Fruit fly (Drosophila melanogaster) whole organism, pupa: ENCODE measurements around the gene Dhfr.

ENCODE experiments used
- CG10348 ChIP-seq: fragments of 200-800 bp; sonication (Bioruptor generic); IDR thresholded peaks from 2 replicates; pipeline ENCODE4 v1.3.6; 2022; ENCODE audit warnings: missing biosample characterization, missing genetic modification characterization
- CG12605 ChIP-seq: fragments of 200-800 bp; sonication (Bioruptor generic); IDR thresholded peaks from 2 replicates; pipeline ENCODE4 v1.3.6; 2022; ENCODE audit warnings: missing biosample characterization, missing genetic modification characterization
- CG13204 ChIP-seq: fragments of 200-800 bp; sonication (Bioruptor generic); optimal IDR thresholded peaks from 2 replicates; lab custom pipeline; 2018; ENCODE audit warnings: missing biosample characterization, mild to moderate bottlenecking, missing genetic modification characterization, moderate library complexity
- CG14655 ChIP-seq: fragments of 200-800 bp; sonication (Bioruptor generic); optimal IDR thresholded peaks from 3 replicates; lab custom pipeline; 2017; ENCODE audit warnings: mild to moderate bottlenecking, missing biosample characterization, missing genetic modification reagents, missing genetic modification characterization
- CG15710 ChIP-seq: fragments of 200-800 bp; sonication (Bioruptor generic); optimal IDR thresholded peaks from 2 replicates; lab custom pipeline; 2018; ENCODE audit warnings: missing biosample characterization, mild to moderate bottlenecking, missing genetic modification characterization, moderate library complexity
- CG17806 ChIP-seq: fragments of 200-800 bp; sonication (Bioruptor generic); optimal IDR thresholded peaks from 2 replicates; lab custom pipeline; 2018; ENCODE audit warnings: missing biosample characterization, mild to moderate bottlenecking, missing genetic modification characterization, moderate library complexity
- CG32121 ChIP-seq: fragments of 200-800 bp; sonication (Bioruptor generic); IDR thresholded peaks from 2 replicates; pipeline ENCODE4 v1.3.6; 2022; ENCODE audit warnings: missing biosample characterization, missing genetic modification characterization
- CG34367 ChIP-seq: fragments of 200-800 bp; sonication (Bioruptor generic); optimal IDR thresholded peaks from 2 replicates; lab custom pipeline; 2018; ENCODE audit warnings: missing biosample characterization, mild to moderate bottlenecking, missing genetic modification characterization
- CG4496 ChIP-seq: fragments of 200-800 bp; sonication (Bioruptor generic); IDR thresholded peaks from 3 replicates; pipeline ENCODE4 v1.3.6; 2022; ENCODE audit warnings: missing biosample characterization, missing genetic modification characterization
- CG8159 ChIP-seq: fragments of 200-800 bp; sonication (Bioruptor generic); optimal IDR thresholded peaks from 3 replicates; lab custom pipeline; 2018; ENCODE audit warnings: missing biosample characterization, mild to moderate bottlenecking, missing genetic modification characterization, moderate library complexity
- CG8301 ChIP-seq: fragments of 200-800 bp; sonication (Bioruptor generic); optimal IDR thresholded peaks from 2 replicates; lab custom pipeline; 2018; ENCODE audit warnings: missing biosample characterization, mild to moderate bottlenecking, missing genetic modification characterization
- CG9948 ChIP-seq: fragments of 200-800 bp; sonication (Bioruptor generic); optimal IDR thresholded peaks from 2 replicates; lab custom pipeline; 2018; ENCODE audit warnings: missing biosample characterization, mild to moderate bottlenecking, missing genetic modification characterization, moderate library complexity
- D1 ChIP-seq: fragments of 200-800 bp; sonication (Bioruptor generic); optimal IDR thresholded peaks from 2 replicates; lab custom pipeline; 2018; ENCODE audit warnings: missing biosample characterization, mild to moderate bottlenecking, missing genetic modification characterization, moderate library complexity
- EcR ChIP-seq: fragments of 200-800 bp; sonication (Bioruptor generic); optimal IDR thresholded peaks from 3 replicates; lab custom pipeline; 2019; ENCODE audit warnings: missing biosample characterization, missing genetic modification characterization, mild to moderate bottlenecking, moderate library complexity, missing genetic modification reagents
- Ets98B ChIP-seq: fragments of 200-800 bp; sonication (Bioruptor generic); IDR thresholded peaks from 2 replicates; pipeline ENCODE4 v1.3.6; 2022; ENCODE audit warnings: missing biosample characterization, missing genetic modification characterization
- Pif1A ChIP-seq: fragments of 200-800 bp; sonication (Bioruptor generic); optimal IDR thresholded peaks from 3 replicates; lab custom pipeline; 2016; ENCODE audit warnings: missing biosample characterization, missing genetic modification characterization
- Pif1B ChIP-seq: fragments of 200-800 bp; sonication (Bioruptor generic); optimal IDR thresholded peaks from 3 replicates; lab custom pipeline; 2016; ENCODE audit warnings: missing biosample characterization, missing genetic modification characterization
- Snoo ChIP-seq: fragments of 200-800 bp; sonication (Bioruptor generic); optimal IDR thresholded peaks from 3 replicates; lab custom pipeline; 2017; ENCODE audit warnings: missing biosample characterization, mild to moderate bottlenecking, missing genetic modification characterization, inconsistent platforms
- fd96Ca ChIP-seq: fragments of 200-800 bp; sonication (Bioruptor generic); IDR thresholded peaks from 3 replicates; pipeline ENCODE4 v1.3.6; 2022; ENCODE audit warnings: missing biosample characterization, missing genetic modification characterization
- gl ChIP-seq: fragments of 200-800 bp; sonication (Bioruptor generic); optimal IDR thresholded peaks from 2 replicates; lab custom pipeline; 2018; ENCODE audit warnings: missing biosample characterization, mild to moderate bottlenecking, missing genetic modification characterization
- rn ChIP-seq: fragments of 200-800 bp; sonication (Bioruptor generic); IDR thresholded peaks from 2 replicates; pipeline ENCODE4 v1.3.6; 2022; ENCODE audit warnings: missing biosample characterization, missing genetic modification characterization

Gene Dhfr

DNA sequence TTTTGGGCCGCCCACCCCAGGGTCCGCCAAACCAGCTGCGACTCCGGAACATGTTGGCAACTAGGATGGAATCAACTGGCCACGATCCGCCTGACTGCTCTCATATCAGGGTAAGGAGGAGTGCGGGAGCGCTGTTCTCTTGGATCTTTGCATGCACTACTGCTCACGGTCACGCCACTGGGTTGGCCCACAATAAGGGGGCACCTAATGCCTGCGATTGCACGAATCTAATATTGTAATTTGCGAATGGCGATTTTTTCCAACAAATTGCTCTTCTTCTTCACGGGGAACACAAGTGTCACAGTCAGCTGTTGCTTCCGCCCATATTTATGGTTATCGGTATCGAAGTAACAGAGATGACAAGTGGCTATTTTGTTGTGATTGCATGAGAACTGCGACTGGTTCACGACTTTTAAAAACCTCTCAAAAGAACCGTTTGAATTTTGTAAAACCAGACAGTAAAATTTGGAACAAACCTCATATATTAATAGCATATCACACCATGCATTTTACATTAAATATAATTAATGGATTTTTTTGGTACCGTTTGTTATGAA is 39.5 kb upstream of the Dhfr start, which contains the start of gene ema:
ema (minus strand) TSS at position 295 of the 557 bp plus-strand sequence.
- TF ChIP-seq Ets98B (GFP tag; lab: Robert Waterston, UW), result peak; percentile 36; the same call in 1 of the 2 replicates
- TF ChIP-seq CG17806 (tag; lab: Kevin White, UChicago), result no peak
- TF ChIP-seq CG32121 (GFP tag; lab: Robert Waterston, UW), result 0 out of 2 replicates have a peak, but pooled peaks have one; percentile 18
- TF ChIP-seq CG4496 (GFP tag; lab: Robert Waterston, UW), result no peak
- TF ChIP-seq, all 21 proteins: peak for 2

DNA sequence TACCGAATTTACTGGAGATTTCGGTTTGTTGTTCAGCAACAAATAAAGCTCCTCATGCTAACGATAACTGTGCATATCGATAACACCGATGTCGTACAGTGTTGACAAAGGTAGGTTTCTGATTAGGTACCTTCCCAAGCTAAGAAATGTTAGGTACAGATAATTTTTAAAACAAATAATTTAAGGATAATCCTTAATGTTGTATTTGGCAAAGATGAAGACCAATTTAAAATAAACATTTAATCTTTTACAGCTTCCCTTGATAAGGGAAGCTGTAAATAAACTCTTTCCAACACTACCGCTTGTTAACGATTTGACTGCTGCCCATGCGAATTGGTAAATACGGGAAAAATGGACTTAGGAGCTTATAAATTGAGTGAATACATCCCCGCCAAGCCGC is 38.0 kb upstream of the Dhfr start, which contains the start of the genes Ttc1 and CG14882:
Ttc1 (minus strand) TSS at position 71 of the 400 bp plus-strand sequence.
CG14882 (plus strand) TSS at position 271 of the 400 bp plus-strand sequence.
- TF ChIP-seq CG14655 (no peak), gl (tag; lab: Kevin White, UChicago) (peak; percentile 16), CG8159 (tag; lab: Kevin White, UChicago) (no peak), CG17806 (tag; lab: Kevin White, UChicago) (peak; percentile 59), CG32121 (GFP tag; lab: Robert Waterston, UW) (peak; percentile 87), CG10348 (GFP tag; lab: Robert Waterston, UW) (peak; percentile 67; the same call in 1 of the 2 replicates), CG12605 (GFP tag; lab: Robert Waterston, UW) (peak; percentile 76), Snoo (tag; lab: Kevin White, UChicago) (peak; percentile 72), rn (GFP tag; lab: Robert Waterston, UW) (peak; percentile 61), EcR (GFP tag; lab: Kevin White, UChicago) (no peak), CG34367 (peak; percentile 64), CG9948 (peak; percentile 70), D1 (tag; lab: Kevin White, UChicago) (no peak), CG8301 (tag; lab: Kevin White, UChicago) (peak; percentile 62), CG15710 (tag; lab: Kevin White, UChicago) (peak; percentile 80), CG4496 (GFP tag; lab: Robert Waterston, UW) (peak; percentile 74), Ets98B (GFP tag; lab: Robert Waterston, UW) (peak; percentile 74), fd96Ca (peak; percentile 44; the same call in 1 of the 3 replicates)

DNA sequence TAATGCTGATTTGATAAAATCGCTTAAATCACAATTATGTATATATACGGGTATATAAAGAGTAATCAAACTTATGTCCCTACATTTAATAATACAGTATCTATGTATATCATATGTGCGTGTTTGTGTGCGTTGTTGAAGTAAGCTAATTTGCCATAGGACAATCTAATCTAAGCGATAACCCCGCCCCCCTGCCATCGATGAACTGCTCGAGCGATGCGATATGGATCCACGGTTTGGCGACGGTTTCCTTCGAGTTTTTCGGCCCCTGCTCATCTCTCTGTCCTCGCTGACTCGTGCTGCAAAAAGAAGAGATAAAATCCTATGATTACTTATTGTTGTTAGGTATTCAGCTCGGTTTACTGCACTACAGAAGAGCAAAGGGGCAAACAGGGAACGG is 34.1 kb upstream of the Dhfr start:
- TF ChIP-seq CG8301 (tag; lab: Kevin White, UChicago) (no peak), fd96Ca (no peak), CG17806 (tag; lab: Kevin White, UChicago) (no peak), CG10348 (GFP tag; lab: Robert Waterston, UW) (no peak), gl (tag; lab: Kevin White, UChicago) (no peak), CG4496 (GFP tag; lab: Robert Waterston, UW) (no peak), EcR (GFP tag; lab: Kevin White, UChicago) (no peak), Pif1B (GFP tag; lab: Kevin White, UChicago) (no peak), CG14655 (no peak), CG12605 (GFP tag; lab: Robert Waterston, UW) (no peak), Ets98B (GFP tag; lab: Robert Waterston, UW) (no peak), CG8159 (tag; lab: Kevin White, UChicago) (no peak), Pif1A (no peak)

DNA sequence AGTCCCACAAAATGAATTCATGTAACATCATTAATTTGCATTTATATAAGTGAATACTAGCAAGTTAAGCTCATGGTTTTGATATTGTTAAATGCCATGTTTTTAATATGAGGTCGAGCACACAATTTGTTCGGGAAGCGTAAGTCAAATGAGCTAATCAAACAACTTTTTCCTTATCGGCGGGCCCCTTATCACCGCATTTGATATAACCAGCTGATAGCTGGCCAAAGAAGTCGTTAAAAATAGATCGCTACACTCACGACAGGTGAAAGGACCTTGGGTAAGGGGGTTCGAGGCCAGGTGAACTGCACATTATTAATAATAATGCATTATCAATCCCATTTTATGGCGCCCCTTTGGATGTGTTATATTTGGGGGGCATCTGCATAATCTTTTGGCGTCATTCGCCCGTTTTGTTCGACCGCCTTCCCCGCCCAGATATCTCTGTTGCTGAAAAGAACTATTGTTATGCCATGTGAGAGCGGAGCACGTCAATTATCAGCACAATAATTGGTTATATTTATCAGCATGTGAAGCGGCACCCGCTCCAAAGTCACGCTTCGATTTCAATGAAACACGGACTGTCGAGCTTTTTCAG is 33.4 kb upstream of the Dhfr start:
- TF ChIP-seq Pif1B (GFP tag; lab: Kevin White, UChicago) (no peak), rn (GFP tag; lab: Robert Waterston, UW) (no peak), CG32121 (GFP tag; lab: Robert Waterston, UW) (no peak), CG34367 (no peak), Ets98B (GFP tag; lab: Robert Waterston, UW) (no peak), EcR (GFP tag; lab: Kevin White, UChicago) (no peak), CG8159 (tag; lab: Kevin White, UChicago) (no peak)
- TF ChIP-seq, all 21 proteins: peak for 0

DNA sequence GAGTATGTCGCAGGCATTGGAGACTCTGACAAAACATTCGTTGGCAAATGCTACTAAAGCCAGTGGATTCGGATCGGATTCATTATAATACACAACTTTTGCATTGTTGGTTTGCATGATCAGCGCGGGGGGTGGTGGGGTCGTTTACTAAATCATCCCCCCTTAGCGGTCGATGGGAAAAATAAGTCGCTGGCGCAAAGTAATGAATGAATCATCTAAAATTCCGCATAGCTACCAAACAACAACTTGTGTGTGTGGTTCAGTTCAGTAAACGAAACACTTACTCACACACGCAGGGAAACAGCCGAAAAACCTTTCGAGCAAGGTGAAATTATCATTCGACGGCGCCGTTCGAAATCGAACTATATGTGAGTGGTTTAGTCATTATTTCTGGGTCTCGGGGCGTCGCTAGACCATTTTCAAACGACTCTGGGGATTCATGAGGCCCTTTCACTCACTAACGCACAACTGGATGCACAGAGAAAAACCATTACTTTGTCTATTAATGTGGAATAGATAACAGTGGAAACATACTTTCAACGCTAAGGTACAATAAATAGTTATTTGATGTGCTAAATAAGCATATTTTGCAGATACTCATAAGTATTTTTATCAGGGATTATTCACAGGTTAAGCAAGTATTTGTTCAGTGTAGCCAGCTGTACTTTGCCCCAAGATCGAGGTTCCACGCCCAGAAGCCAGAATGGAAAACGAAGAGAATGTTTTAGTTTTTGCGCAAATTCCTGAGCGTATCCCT is 32.4 kb upstream of the Dhfr start:
- TF ChIP-seq Snoo (tag; lab: Kevin White, UChicago) (no peak), CG14655 (peak; percentile 89), EcR (GFP tag; lab: Kevin White, UChicago) (no peak), D1 (tag; lab: Kevin White, UChicago) (no peak), CG12605 (GFP tag; lab: Robert Waterston, UW) (peak; percentile 87), gl (tag; lab: Kevin White, UChicago) (peak; percentile 87), CG4496 (GFP tag; lab: Robert Waterston, UW) (peak; percentile 95), Ets98B (GFP tag; lab: Robert Waterston, UW) (peak; percentile 82), CG8159 (tag; lab: Kevin White, UChicago) (no peak), CG34367 (peak; percentile 86), CG8301 (tag; lab: Kevin White, UChicago) (peak; percentile 89), CG13204 (peak; percentile 44), Pif1B (GFP tag; lab: Kevin White, UChicago) (no peak), CG10348 (GFP tag; lab: Robert Waterston, UW) (peak; percentile 49; the same call in 1 of the 2 replicates), CG9948 (peak; percentile 84), CG32121 (GFP tag; lab: Robert Waterston, UW) (peak; percentile 63), fd96Ca (peak; percentile 87), CG15710 (tag; lab: Kevin White, UChicago) (no peak), rn (GFP tag; lab: Robert Waterston, UW) (peak; percentile 86), CG17806 (tag; lab: Kevin White, UChicago) (peak; percentile 76), Pif1A (no peak)
